Worm (Caenorhabditis elegans): ENCODE results near the gene maa-1.

DNA sequence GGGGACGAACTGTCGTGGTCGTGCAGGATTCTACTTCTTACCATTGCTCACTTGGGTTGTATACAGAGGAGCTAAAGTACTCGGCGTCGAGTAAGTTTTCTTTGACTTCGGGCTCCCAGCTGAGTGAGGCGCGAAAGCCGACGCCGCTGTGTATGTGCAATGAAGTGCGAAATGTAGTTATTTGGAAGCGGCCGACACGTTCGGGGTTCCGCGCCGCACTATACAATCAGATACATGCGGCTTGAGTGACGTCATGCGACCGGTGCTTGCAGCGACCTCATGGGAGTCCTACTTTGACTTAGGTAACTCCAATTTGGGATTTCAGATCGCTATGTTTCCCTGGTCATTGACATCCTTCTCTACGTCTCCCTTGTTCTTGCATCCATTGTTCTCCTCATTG lies 4.5 kb downstream of the maa-1 start:
- TF ChIP-seq nhr-76 (tag; optimal IDR thresholded peaks at IDR 0.05) (no peak), snpc-4 (tag; optimal IDR thresholded peaks at IDR 0.05) (no peak), unc-62 (GFP tag; optimal IDR thresholded peaks at IDR 0.05) (no peak), sptf-1 (tag; optimal IDR thresholded peaks at IDR 0.05) (no peak), mab-5 (tag; optimal IDR thresholded peaks at IDR 0.05) (no peak), lsy-2 (tag; optimal IDR thresholded peaks at IDR 0.05) (no peak), ztf-11 (tag; optimal IDR thresholded peaks at IDR 0.05) (no peak), unc-120 (tag; optimal IDR thresholded peaks at IDR 0.05; ENCODE audit: poor library complexity, severe bottlenecking) (no peak), blmp-1 (tag; optimal IDR thresholded peaks at IDR 0.05) (no peak), cnd-1 (tag; optimal IDR thresholded peaks at IDR 0.05) (no peak)
